Worm (Caenorhabditis elegans): ENCODE measurements around the gene srx-29.
"Not testable (repeated sequence)": the region's sequence is repeated elsewhere in the genome, so short reads cannot be mapped to it uniquely, and the experiment has no call there.

The srx-29 gene

DNA sequence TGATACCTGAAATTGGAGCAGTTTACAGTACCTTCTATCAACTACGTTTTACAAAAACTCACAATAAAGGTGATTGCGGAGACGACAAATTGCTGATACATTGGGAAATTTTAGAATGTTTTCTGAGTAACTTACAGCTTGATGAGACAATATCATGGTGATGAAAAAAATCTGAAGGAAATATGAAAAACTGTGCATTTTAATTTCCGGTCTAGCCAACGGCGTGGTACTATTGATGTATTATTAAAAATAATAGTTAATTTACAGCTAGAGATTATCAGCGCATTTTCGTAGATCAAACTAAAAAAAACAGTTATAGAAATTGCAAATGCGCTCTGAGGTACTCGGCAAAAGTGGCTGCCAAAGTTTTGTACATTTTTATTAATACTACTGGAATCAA lies at the start of gene srx-29:
Gene srx-29, minus strand, starts transcription at position 101 of the 400 bp plus-strand sequence.
- TF ChIP-seq hlh-1 (tag; optimal IDR thresholded peaks at IDR 0.05) (no peak), ztf-11 (tag; optimal IDR thresholded peaks at IDR 0.05) (no peak), ham-2 (GFP tag; optimal IDR thresholded peaks at IDR 0.05) (no peak), ces-1 (GFP tag; optimal IDR thresholded peaks at IDR 0.05) (no peak), lsy-2 (tag; optimal IDR thresholded peaks at IDR 0.05) (no peak), blmp-1 (tag; optimal IDR thresholded peaks at IDR 0.05) (no peak), elt-1 (tag; optimal IDR thresholded peaks at IDR 0.05; ENCODE audit: borderline replicate concordance, insufficient read depth) (no peak), flh-1 (GFP tag; optimal IDR thresholded peaks at IDR 0.05) (no peak), mab-5 (tag; optimal IDR thresholded peaks at IDR 0.05) (no peak), sem-2 (GFP tag; optimal IDR thresholded peaks at IDR 0.05) (no peak), unc-120 (tag; optimal IDR thresholded peaks at IDR 0.05; ENCODE audit: poor library complexity, severe bottlenecking) (no peak), mls-2 (tag; optimal IDR thresholded peaks at IDR 0.05) (no peak), ceh-83 (GFP tag; optimal IDR thresholded peaks at IDR 0.05) (no peak), M03D4.4 (tag; optimal IDR thresholded peaks at IDR 0.05) (no peak), nhr-237 (tag; optimal IDR thresholded peaks at IDR 0.05) (no peak), snpc-4 (tag; optimal IDR thresholded peaks at IDR 0.05) (no peak), lin-32 (GFP tag; optimal IDR thresholded peaks at IDR 0.05) (no peak), unc-62 (GFP tag; optimal IDR thresholded peaks at IDR 0.05) (no peak)

DNA sequence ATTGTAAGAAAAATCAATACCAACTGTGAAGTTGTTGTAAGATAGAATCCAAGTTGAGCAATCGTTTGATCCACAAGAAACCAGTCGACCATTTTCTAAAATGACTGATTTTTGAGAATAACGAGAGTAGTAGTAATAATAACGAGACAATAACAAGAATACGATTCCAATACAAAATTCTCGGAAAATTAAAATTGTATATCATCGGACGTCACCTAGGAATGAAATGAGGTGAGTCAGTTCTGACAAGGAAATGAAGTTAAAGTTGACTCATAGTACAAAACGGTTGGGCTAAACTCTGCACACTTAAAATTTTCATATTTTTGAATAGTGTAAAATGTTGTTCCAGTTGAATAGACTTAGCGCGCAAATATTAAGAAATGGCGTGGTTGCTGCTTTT lies 46.4 kb upstream of the srx-29 start, which contains the start of gene str-19:
Gene str-19, minus strand, starts transcription at position 101 of the 400 bp plus-strand sequence.
- not testable (repeated sequence) for TF ChIP-seq mab-5 (tag; optimal IDR thresholded peaks at IDR 0.05); unc-62 (GFP tag; optimal IDR thresholded peaks at IDR 0.05); lin-32 (GFP tag; optimal IDR thresholded peaks at IDR 0.05)

DNA sequence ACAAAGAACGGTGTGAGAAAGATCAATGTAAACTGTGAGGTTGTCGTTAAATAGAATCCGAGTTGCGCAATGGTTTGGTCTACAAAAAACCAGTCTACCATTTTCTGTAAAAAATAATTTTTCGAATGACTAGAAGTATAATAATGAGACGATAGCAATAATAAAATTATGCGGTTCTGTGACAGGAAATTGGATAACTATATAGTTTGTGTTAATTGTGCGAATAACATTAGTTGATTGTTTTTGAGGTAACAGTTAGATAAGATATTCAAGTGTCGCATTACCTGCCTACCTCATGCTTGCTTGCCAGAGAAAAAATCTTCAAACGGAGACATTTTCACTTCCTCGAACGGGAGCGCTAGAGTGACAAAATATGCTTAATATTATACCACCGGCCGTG lies 43.9 kb upstream of the srx-29 start, which contains the start of gene str-18:
Gene str-18, minus strand, starts transcription at position 101 of the 400 bp plus-strand sequence.
- TF ChIP-seq zip-8 (tag; optimal IDR thresholded peaks at IDR 0.05), result no peak
- TF ChIP-seq hlh-1 (tag; optimal IDR thresholded peaks at IDR 0.05), result no peak
- TF ChIP-seq drap-1 (GFP tag; optimal IDR thresholded peaks at IDR 0.05), result no peak

- TF ChIP-seq nhr-12 (tag; optimal IDR thresholded peaks at IDR 0.05), result no peak
- TF ChIP-seq lin-13 (tag; optimal IDR thresholded peaks at IDR 0.05), result no peak
- TF ChIP-seq zip-8 (tag; optimal IDR thresholded peaks at IDR 0.05), result no peak
- TF ChIP-seq hlh-1 (tag; optimal IDR thresholded peaks at IDR 0.05), result no peak
These were observed 37.7 kb upstream of the srx-29 start, which contains the start of gene str-27 for ce11 chrV:15735720-15736119. Gene str-27 (minus strand): TSS chrV:15735820.

DNA sequence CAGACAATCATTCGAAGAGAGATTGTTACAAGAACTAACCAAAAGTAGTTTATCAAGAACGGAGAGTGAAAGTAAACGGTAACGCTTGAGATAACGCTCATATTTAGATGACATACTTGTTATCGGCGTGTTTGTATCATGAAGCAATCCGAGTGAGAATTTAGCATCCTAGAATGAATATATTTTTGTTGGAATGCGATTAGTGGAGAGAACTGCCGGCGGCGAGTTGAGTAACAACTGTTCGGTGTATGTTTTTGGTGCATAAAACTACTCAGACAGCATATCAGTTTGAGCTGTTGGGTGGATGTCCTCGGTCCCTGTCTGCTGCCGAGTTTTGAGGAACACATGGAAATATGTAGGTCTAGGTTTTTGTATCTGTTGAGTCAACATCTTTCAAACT lies 35.6 kb upstream of the srx-29 start, which contains the start of gene T23D5.3:
Gene T23D5.3, minus strand, starts transcription at position 101 of the 400 bp plus-strand sequence.
- TF ChIP-seq drap-1 (GFP tag; optimal IDR thresholded peaks at IDR 0.05) (no peak), nhr-237 (tag; optimal IDR thresholded peaks at IDR 0.05) (no peak)

DNA sequence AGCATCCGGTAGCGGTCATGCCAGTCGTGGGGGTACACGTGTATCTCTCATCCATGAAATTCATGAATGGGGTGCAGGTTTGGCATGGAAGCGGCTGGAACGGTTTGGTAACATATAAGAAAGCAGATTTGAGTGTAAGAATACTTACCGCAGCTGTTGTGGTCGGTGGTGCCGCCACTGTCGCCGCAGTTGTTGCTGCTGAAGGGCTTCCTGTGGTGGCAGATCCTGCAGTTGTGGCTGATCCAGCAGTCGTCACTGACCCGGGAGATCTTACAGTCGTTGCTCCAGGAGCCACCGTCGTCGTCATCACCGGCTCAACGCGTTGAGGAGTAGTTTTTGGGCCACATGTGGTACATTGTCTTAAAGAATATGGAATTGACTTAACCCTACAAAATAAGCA lies 35.0 kb upstream of the srx-29 start:
- TF ChIP-seq lin-32 (GFP tag; optimal IDR thresholded peaks at IDR 0.05) (no peak), elt-1 (tag; optimal IDR thresholded peaks at IDR 0.05; ENCODE audit: borderline replicate concordance, insufficient read depth) (no peak), lsy-2 (tag; optimal IDR thresholded peaks at IDR 0.05) (no peak), zip-8 (tag; optimal IDR thresholded peaks at IDR 0.05) (no peak), unc-39 (tag; optimal IDR thresholded peaks at IDR 0.05) (no peak), tbx-8 (GFP tag; optimal IDR thresholded peaks at IDR 0.05) (no peak), mep-1 (tag; optimal IDR thresholded peaks at IDR 0.05) (no peak), sem-2 (GFP tag; optimal IDR thresholded peaks at IDR 0.05) (no peak), nhr-28 (tag; optimal IDR thresholded peaks at IDR 0.05) (no peak), ceh-39 (tag; optimal IDR thresholded peaks at IDR 0.05) (no peak), hlh-1 (tag; optimal IDR thresholded peaks at IDR 0.05) (no peak)

- TF ChIP-seq blmp-1 (tag; optimal IDR thresholded peaks at IDR 0.05) (no peak), lin-32 (GFP tag; optimal IDR thresholded peaks at IDR 0.05) (no peak), mls-2 (tag; optimal IDR thresholded peaks at IDR 0.05) (no peak), ceh-83 (GFP tag; optimal IDR thresholded peaks at IDR 0.05) (no peak), hlh-1 (tag; optimal IDR thresholded peaks at IDR 0.05) (no peak), ham-2 (GFP tag; optimal IDR thresholded peaks at IDR 0.05) (no peak), nhr-76 (tag; optimal IDR thresholded peaks at IDR 0.05) (no peak), mab-5 (tag; optimal IDR thresholded peaks at IDR 0.05) (no peak)
These were observed 34.2 kb upstream of the srx-29 start, which contains the start of gene str-38 for ce11 chrV:15732209-15732608. Gene str-38 (minus strand): TSS chrV:15732309.

Measured in whole organism, mixed stage, embryonic.